Fruit fly (Drosophila melanogaster) whole organism, adult: ENCODE data around the gene CG10710.

ENCODE experiments used
- CG11617 ChIP-seq: fragments of 200-800 bp; sonication (Bioruptor generic); optimal IDR thresholded peaks from 2 replicates; lab custom pipeline; 2017; ENCODE audit warnings: mild to moderate bottlenecking, missing biosample characterization, missing genetic modification reagents, missing genetic modification characterization
- CG1620 ChIP-seq: fragments of 200-800 bp; sonication (Bioruptor generic); optimal IDR thresholded peaks from 2 replicates; lab custom pipeline; 2016; ENCODE audit warnings: missing biosample characterization, missing genetic modification characterization
- Hr96 ChIP-seq: fragments of 200-800 bp; sonication (Bioruptor generic); optimal IDR thresholded peaks from 2 replicates; lab custom pipeline; 2016; ENCODE audit warnings: missing biosample characterization, missing genetic modification characterization
- cic ChIP-seq: fragments of 200-800 bp; sonication (Bioruptor generic); optimal IDR thresholded peaks from 2 replicates; lab custom pipeline; 2017; ENCODE audit warnings: missing biosample characterization, mild to moderate bottlenecking, missing genetic modification characterization, moderate library complexity
- kay ChIP-seq: fragments of 200-800 bp; sonication (Bioruptor generic); peaks from one replicate; lab custom pipeline; 2016; ENCODE audit warnings: missing biosample characterization, missing genetic modification characterization, borderline replicate concordance
- ovo ChIP-seq: fragments of 200-800 bp; sonication (Bioruptor generic); optimal IDR thresholded peaks from 2 replicates; lab custom pipeline; 2016; ENCODE audit warnings: missing biosample characterization, missing genetic modification characterization
- pad ChIP-seq: fragments of 200-800 bp; sonication (Bioruptor generic); optimal IDR thresholded peaks from 3 replicates; lab custom pipeline; 2017; ENCODE audit warnings: missing biosample characterization, missing genetic modification characterization, mild to moderate bottlenecking, moderate library complexity, missing genetic modification reagents
- tj ChIP-seq: fragments of 200-800 bp; sonication (Bioruptor generic); optimal IDR thresholded peaks from 3 replicates; lab custom pipeline; 2017; ENCODE audit warnings: missing biosample characterization, mild to moderate bottlenecking, missing genetic modification characterization, moderate library complexity

dm6 chr3L:13499531-13499930, 19.9 kb downstream of the CG10710 start:
- TF ChIP-seq cic (GFP tag; lab: Kevin White, UChicago): no peak
- TF ChIP-seq pad: no peak
- TF ChIP-seq CG11617 (GFP tag; lab: Kevin White, UChicago): no peak
- no peak for TF ChIP-seq Hr96 (GFP tag; lab: Kevin White, UChicago)
- TF ChIP-seq ovo: no peak
- TF ChIP-seq tj (GFP tag; lab: Kevin White, UChicago): no peak
- TF ChIP-seq kay (GFP tag; lab: Kevin White, UChicago): no peak
- TF ChIP-seq CG1620 (GFP tag; lab: Kevin White, UChicago): no peak
